Fruit fly (Drosophila melanogaster) whole organism, adult: ENCODE data around the gene Ltn1.

Experiments used
- CG11617 ChIP-seq: fragments of 200-800 bp; sonication (Bioruptor generic); optimal IDR thresholded peaks from 2 replicates; lab custom pipeline; 2017; ENCODE audit warnings: mild to moderate bottlenecking, missing biosample characterization, missing genetic modification reagents, missing genetic modification characterization
- CG12768 ChIP-seq: fragments of 200-800 bp; sonication (Bioruptor generic); optimal IDR thresholded peaks from 2 replicates; lab custom pipeline; 2017; ENCODE audit warnings: missing biosample characterization, missing genetic modification characterization, mild to moderate bottlenecking, moderate library complexity, missing genetic modification reagents
- CG14711 ChIP-seq: fragments of 200-800 bp; sonication (Bioruptor generic); optimal IDR thresholded peaks from 2 replicates; lab custom pipeline; 2018; ENCODE audit warnings: missing biosample characterization, mild to moderate bottlenecking, missing genetic modification characterization, moderate library complexity
- CG1620 ChIP-seq: fragments of 200-800 bp; sonication (Bioruptor generic); optimal IDR thresholded peaks from 2 replicates; lab custom pipeline; 2016; ENCODE audit warnings: missing biosample characterization, missing genetic modification characterization
- CG33017 ChIP-seq: fragments of 200-800 bp; sonication (Bioruptor generic); optimal IDR thresholded peaks from 2 replicates; lab custom pipeline; 2018; ENCODE audit warnings: missing biosample characterization, mild to moderate bottlenecking, missing genetic modification characterization, moderate library complexity
- CG5204 ChIP-seq: fragments of 200-800 bp; sonication (Bioruptor generic); optimal IDR thresholded peaks from 2 replicates; lab custom pipeline; 2016; ENCODE audit warnings: missing biosample characterization, missing genetic modification characterization
- CG7045 ChIP-seq: fragments of 200-800 bp; sonication (Bioruptor generic); optimal IDR thresholded peaks from 2 replicates; lab custom pipeline; 2017; ENCODE audit warnings: missing biosample characterization, mild to moderate bottlenecking, missing genetic modification characterization
- CG7101 ChIP-seq: fragments of 200-800 bp; sonication (Bioruptor generic); optimal IDR thresholded peaks from 2 replicates; lab custom pipeline; 2018; ENCODE audit warnings: missing biosample characterization, mild to moderate bottlenecking, missing genetic modification characterization, moderate library complexity
- Clk ChIP-seq: fragments of 200-800 bp; sonication (Bioruptor generic); optimal IDR thresholded peaks from 2 replicates; lab custom pipeline; 2017; ENCODE audit warnings: missing biosample characterization, missing genetic modification characterization
- Crg-1 ChIP-seq: fragments of 200-800 bp; sonication (Bioruptor generic); optimal IDR thresholded peaks from 2 replicates; lab custom pipeline; 2016; ENCODE audit warnings: missing biosample characterization, missing genetic modification characterization
- Hr96 ChIP-seq: fragments of 200-800 bp; sonication (Bioruptor generic); optimal IDR thresholded peaks from 2 replicates; lab custom pipeline; 2016; ENCODE audit warnings: missing biosample characterization, missing genetic modification characterization
- Mnt ChIP-seq: fragments of 200-800 bp; sonication (Bioruptor generic); optimal IDR thresholded peaks from 2 replicates; lab custom pipeline; 2016; ENCODE audit warnings: missing biosample characterization, mild to moderate bottlenecking, missing genetic modification characterization
- bab1 ChIP-seq: fragments of 200-800 bp; sonication (Bioruptor generic); optimal IDR thresholded peaks from 3 replicates; lab custom pipeline; 2019; ENCODE audit warnings: missing biosample characterization, mild to moderate bottlenecking, missing genetic modification characterization, moderate library complexity
- cic ChIP-seq: fragments of 200-800 bp; sonication (Bioruptor generic); optimal IDR thresholded peaks from 2 replicates; lab custom pipeline; 2017; ENCODE audit warnings: missing biosample characterization, mild to moderate bottlenecking, missing genetic modification characterization, moderate library complexity
- cnc ChIP-seq, 2 experiments: fragments of >200 bp; optimal IDR thresholded peaks; 2 replicates each; lab custom pipeline; 2017
- kay ChIP-seq: fragments of 200-800 bp; sonication (Bioruptor generic); peaks from one replicate; lab custom pipeline; 2016; ENCODE audit warnings: missing biosample characterization, missing genetic modification characterization, borderline replicate concordance
- ovo ChIP-seq: fragments of 200-800 bp; sonication (Bioruptor generic); optimal IDR thresholded peaks from 2 replicates; lab custom pipeline; 2016; ENCODE audit warnings: missing biosample characterization, missing genetic modification characterization
- pad ChIP-seq: fragments of 200-800 bp; sonication (Bioruptor generic); optimal IDR thresholded peaks from 3 replicates; lab custom pipeline; 2017; ENCODE audit warnings: missing biosample characterization, missing genetic modification characterization, mild to moderate bottlenecking, moderate library complexity, missing genetic modification reagents
- tj ChIP-seq: fragments of 200-800 bp; sonication (Bioruptor generic); optimal IDR thresholded peaks from 3 replicates; lab custom pipeline; 2017; ENCODE audit warnings: missing biosample characterization, mild to moderate bottlenecking, missing genetic modification characterization, moderate library complexity
- toe ChIP-seq: fragments of 200-800 bp; sonication (Bioruptor generic); optimal IDR thresholded peaks from 2 replicates; lab custom pipeline; 2016; ENCODE audit warnings: missing biosample characterization, missing genetic modification characterization

Gene Ltn1

DNA sequence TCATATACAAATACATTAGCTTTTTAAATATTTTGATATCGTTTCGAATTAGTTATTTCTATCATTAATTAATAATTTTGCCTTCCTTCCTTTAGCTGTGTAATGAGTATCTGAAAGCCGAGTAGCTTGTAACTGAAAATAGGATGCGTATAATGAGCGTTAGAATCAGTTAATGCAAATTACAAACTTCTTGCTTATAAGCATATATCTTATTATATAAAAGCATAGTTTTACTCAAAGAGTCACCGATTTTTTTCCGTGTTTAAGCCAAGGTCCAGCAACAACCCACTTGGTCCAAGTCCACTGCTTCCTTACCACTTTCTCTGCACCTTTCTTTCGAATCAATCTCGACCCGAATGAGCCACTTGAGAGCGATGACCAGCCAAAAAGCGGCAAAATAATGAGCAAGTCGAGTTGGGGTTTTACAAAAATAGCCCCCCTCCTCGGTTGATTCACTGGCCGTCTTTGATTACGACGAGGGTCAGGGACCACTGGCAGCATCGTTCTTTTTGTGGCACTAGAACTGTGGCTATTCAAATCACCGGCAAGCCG is 3.9 kb upstream of the Ltn1 start:
- no peak for TF ChIP-seq ovo (GFP tag; lab: Kevin White, UChicago)
- no peak for TF ChIP-seq cic (GFP tag; lab: Kevin White, UChicago)
- no peak for TF ChIP-seq CG1620 (GFP tag; lab: Kevin White, UChicago)
- no peak for TF ChIP-seq CG11617
- TF ChIP-seq CG7101 (tag; lab: Kevin White, UChicago) = no peak
- no peak for TF ChIP-seq kay (GFP tag; lab: Kevin White, UChicago)
- TF ChIP-seq toe (GFP tag; lab: Kevin White, UChicago) = no peak
- no peak for TF ChIP-seq CG7045 (GFP tag; lab: Kevin White, UChicago)
- no peak for TF ChIP-seq pad (GFP tag; lab: Kevin White, UChicago)
- no peak for TF ChIP-seq CG33017
- no peak for TF ChIP-seq tj
- no peak for TF ChIP-seq CG5204
- TF ChIP-seq CG14711 (tag; lab: Kevin White, UChicago) = no peak
- no peak for TF ChIP-seq cnc (optimal IDR thresholded peaks at IDR 0.05; lab: Kevin White, UChicago)
- TF ChIP-seq bab1 = no peak
- TF ChIP-seq Mnt (GFP tag; lab: Kevin White, UChicago) = no peak
- no peak for TF ChIP-seq Clk (GFP tag; lab: Kevin White, UChicago)
- TF ChIP-seq CG12768 (GFP tag; lab: Kevin White, UChicago) = no peak
- TF ChIP-seq Hr96 (GFP tag; lab: Kevin White, UChicago) = no peak

DNA sequence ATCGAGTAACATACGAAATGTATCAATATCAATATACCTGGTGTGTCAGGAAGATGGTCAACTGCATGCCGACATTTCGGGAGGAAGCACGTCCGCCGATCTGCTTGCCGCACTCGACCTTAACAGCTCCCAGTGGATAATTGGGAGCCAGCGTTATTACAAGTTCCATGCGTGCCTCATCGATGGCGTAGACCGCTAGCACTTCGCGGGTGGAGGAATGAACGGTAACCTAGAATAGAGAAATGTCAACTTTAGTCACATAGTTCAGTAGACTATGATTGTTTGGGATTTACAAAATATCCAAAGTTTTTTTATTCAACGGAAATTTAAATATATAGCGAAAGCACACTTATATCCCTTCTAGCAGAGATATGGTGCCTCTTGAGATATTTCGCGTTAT is 7.3 kb downstream of the Ltn1 start, which contains the start of the genes CG46435 and Rcd7:
TSS of gene CG46435 (plus strand) at position 301 of the 400 bp plus-strand sequence.
TSS of gene Rcd7 (plus strand) at position 301 of the 400 bp plus-strand sequence.
- TF ChIP-seq ovo (GFP tag; lab: Kevin White, UChicago) (no peak), CG12768 (GFP tag; lab: Kevin White, UChicago) (no peak)

DNA sequence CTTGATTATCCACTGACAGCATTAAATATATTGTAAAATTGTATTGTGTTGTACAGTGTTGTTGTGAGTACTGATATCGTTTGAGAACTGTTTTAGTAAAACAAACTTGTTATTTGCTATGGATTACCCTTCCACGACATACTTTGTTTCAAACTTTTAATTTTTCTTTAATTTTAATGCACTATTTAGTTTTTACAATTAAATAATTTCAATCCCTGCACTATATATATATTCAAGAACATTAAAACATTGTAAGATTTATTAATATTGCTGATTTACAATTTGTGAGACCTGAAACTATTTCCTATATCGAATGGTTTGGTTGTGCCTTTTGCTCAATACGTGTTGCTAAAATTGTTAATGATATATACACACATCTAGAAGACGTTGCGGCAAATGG is 8.0 kb downstream of the Ltn1 start, which contains the start of the genes CG46434 and Dred:
TSS of gene CG46434 (minus strand) at position 101 of the 400 bp plus-strand sequence.
TSS of gene Dred (minus strand) at position 101 of the 400 bp plus-strand sequence.
- TF ChIP-seq CG12768 (GFP tag; lab: Kevin White, UChicago) = no peak
- TF ChIP-seq Mnt (GFP tag; lab: Kevin White, UChicago) = no peak
- no peak for TF ChIP-seq Crg-1
- TF ChIP-seq tj = no peak
- TF ChIP-seq CG11617 = no peak
- no peak for TF ChIP-seq bab1
- no peak for TF ChIP-seq toe (GFP tag; lab: Kevin White, UChicago)
- TF ChIP-seq CG7101 (tag; lab: Kevin White, UChicago) = no peak
- TF ChIP-seq pad (GFP tag; lab: Kevin White, UChicago) = no peak
- no peak for TF ChIP-seq CG5204
- no peak for TF ChIP-seq CG14711 (tag; lab: Kevin White, UChicago)
- no peak for TF ChIP-seq ovo (GFP tag; lab: Kevin White, UChicago)
- TF ChIP-seq Hr96 (GFP tag; lab: Kevin White, UChicago) = no peak
- no peak for TF ChIP-seq CG1620 (GFP tag; lab: Kevin White, UChicago)
- no peak for TF ChIP-seq CG7045 (GFP tag; lab: Kevin White, UChicago)
- TF ChIP-seq cnc (optimal IDR thresholded peaks at IDR 0.05; lab: Kevin White, UChicago) = no peak
- no peak for TF ChIP-seq cic (GFP tag; lab: Kevin White, UChicago)
- no peak for TF ChIP-seq kay (GFP tag; lab: Kevin White, UChicago)
- TF ChIP-seq CG33017 = no peak
- TF ChIP-seq Clk (GFP tag; lab: Kevin White, UChicago) = no peak

DNA sequence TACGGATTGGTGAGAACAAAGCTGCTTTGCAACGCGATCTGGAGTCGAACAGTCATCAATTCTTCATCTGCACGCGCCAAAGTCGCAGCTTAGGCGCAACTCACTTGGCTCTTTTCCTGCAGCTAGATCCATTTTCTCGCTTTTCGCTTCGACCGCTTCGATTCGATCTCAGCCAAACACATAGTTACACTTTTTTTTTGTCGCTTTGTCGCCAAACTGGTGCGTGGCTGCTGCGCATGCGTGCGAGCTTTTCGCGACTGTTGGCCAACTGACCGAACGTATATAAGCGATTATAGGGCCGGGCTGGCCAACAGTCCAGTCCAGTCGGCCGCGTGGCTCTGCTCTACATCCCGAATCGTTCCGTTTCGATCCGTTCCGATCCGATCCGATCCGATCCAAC is 19.6 kb downstream of the Ltn1 start, which contains the start of gene Cpr76Bd:
TSS of gene Cpr76Bd (plus strand) at position 301 of the 400 bp plus-strand sequence.
- TF ChIP-seq CG1620 (GFP tag; lab: Kevin White, UChicago) (no peak), cnc (optimal IDR thresholded peaks at IDR 0.05; lab: Kevin White, UChicago) (no peak), ovo (GFP tag; lab: Kevin White, UChicago) (no peak), Clk (GFP tag; lab: Kevin White, UChicago) (no peak), toe (GFP tag; lab: Kevin White, UChicago) (no peak), CG11617 (no peak), CG7101 (tag; lab: Kevin White, UChicago) (no peak), Hr96 (GFP tag; lab: Kevin White, UChicago) (no peak), cic (GFP tag; lab: Kevin White, UChicago) (no peak), Mnt (GFP tag; lab: Kevin White, UChicago) (no peak), CG5204 (no peak)

DNA sequence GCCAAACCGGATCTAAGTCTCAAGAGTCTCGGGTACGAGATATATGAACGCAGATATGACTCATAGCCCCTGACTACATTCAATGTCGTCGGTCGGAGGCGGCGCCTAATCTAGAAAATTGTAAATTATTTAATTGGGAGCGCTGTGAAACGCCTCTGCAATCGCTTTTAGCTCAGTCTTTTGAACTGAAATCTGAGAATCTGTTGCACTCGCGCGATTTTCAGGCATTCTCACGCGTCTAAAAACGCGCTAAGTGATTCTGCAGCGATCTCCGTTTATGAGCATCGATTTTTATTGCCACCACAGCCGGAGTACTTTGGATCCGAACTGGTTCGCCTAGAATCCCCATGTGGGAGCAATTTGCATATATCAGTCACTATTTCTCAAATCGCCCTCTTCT is 23.5 kb downstream of the Ltn1 start:
- TF ChIP-seq kay (GFP tag; lab: Kevin White, UChicago) = no peak
- no peak for TF ChIP-seq CG12768 (GFP tag; lab: Kevin White, UChicago)
- no peak for TF ChIP-seq cic (GFP tag; lab: Kevin White, UChicago)
- no peak for TF ChIP-seq Hr96 (GFP tag; lab: Kevin White, UChicago)
- TF ChIP-seq CG33017 = no peak
- no peak for TF ChIP-seq CG7045 (GFP tag; lab: Kevin White, UChicago)
- no peak for TF ChIP-seq toe (GFP tag; lab: Kevin White, UChicago)
- no peak for TF ChIP-seq ovo (GFP tag; lab: Kevin White, UChicago)
- no peak for TF ChIP-seq Mnt (GFP tag; lab: Kevin White, UChicago)

DNA sequence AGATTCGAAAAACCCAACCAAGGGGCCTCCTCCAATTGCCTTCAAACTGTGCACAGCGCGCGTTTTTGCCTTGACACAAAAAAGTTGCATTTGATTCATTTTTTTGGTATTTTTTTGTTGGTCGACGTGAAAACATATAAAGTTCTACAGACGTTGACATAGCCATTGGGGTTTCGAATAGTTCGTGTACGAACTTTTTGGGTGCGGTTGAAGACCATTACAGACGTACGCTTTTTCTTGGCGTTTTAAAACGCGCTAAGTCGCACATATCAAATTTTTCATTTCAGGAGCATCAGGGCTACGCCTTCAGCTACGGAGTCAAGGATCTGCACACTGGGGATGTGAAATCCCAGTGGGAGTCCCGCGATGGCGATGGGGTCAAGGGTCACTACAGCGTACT is 26.4 kb downstream of the Ltn1 start:
- TF ChIP-seq CG1620 (GFP tag; lab: Kevin White, UChicago) (no peak), Mnt (GFP tag; lab: Kevin White, UChicago) (no peak), CG7101 (tag; lab: Kevin White, UChicago) (no peak), CG12768 (GFP tag; lab: Kevin White, UChicago) (no peak), Clk (GFP tag; lab: Kevin White, UChicago) (no peak), CG33017 (no peak), tj (no peak), CG14711 (tag; lab: Kevin White, UChicago) (no peak), cic (GFP tag; lab: Kevin White, UChicago) (no peak)
